Worm (Caenorhabditis elegans) whole organism, L3 larva: ENCODE results near the gene zer-1.

Source experiments
- ZK546.5 ChIP-seq: sonication (generic microtip); optimal IDR thresholded peaks from 2 replicates; lab custom pipeline; 2017; ENCODE audit warnings: missing biosample characterization, missing genetic modification characterization
- nhr-23 ChIP-seq: fragments of 150-350 bp; optimal IDR thresholded peaks from 2 replicates; lab custom pipeline; 2014; ENCODE audit warnings: missing biosample characterization, missing genetic modification reagents, missing genetic modification characterization

DNA sequence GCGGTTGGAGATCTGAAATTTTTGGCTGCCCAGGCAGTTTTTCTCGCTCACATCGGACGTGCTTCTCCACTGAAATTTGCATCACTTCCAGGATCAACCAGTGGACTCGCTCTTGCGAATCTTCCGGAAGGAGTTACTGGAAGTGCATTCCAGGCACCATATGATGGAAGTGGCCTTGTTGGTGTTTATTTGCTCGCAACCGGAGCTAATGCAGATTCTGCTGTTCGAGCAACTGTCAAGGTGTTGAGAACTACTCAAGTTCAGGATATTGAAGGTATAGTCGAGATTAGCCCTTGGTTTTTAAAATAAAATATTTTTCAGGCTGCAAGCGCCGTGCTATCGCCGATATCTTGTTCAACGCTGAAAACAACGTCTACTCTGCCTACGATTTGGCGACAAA is 5.8 kb downstream of the zer-1 start:
- TF ChIP-seq ZK546.5 (tag; lab: Kevin White, UChicago) (no peak), nhr-23 (tag; lab: Kevin White, UChicago) (no peak)
